Fruit fly (Drosophila melanogaster) whole organism, embryonic: ENCODE data around the gene CG33110.

Experiments
- Atf6 ChIP-seq: fragments of 200-800 bp; sonication (Bioruptor generic); IDR thresholded peaks from 2 replicates; pipeline ENCODE4 v1.3.6; 2022; ENCODE audit warnings: missing biosample characterization, missing genetic modification characterization
- Bteb2 ChIP-seq: fragments of 200-800 bp; sonication (Bioruptor generic); optimal IDR thresholded peaks from 2 replicates; lab custom pipeline; 2016; ENCODE audit warnings: missing biosample characterization, missing genetic modification characterization
- C15 ChIP-seq: fragments of 200-800 bp; sonication (Bioruptor generic); IDR thresholded peaks from 3 replicates; pipeline ENCODE4 v1.3.6; 2022; ENCODE audit warnings: missing biosample characterization, missing genetic modification characterization
- CG10321 ChIP-seq: fragments of 200-800 bp; sonication (Bioruptor generic); IDR thresholded peaks from 2 replicates; pipeline ENCODE4 v1.3.6; 2022; ENCODE audit warnings: missing biosample characterization, missing genetic modification characterization
- CG10431 ChIP-seq: fragments of 200-800 bp; sonication (Bioruptor generic); optimal IDR thresholded peaks from 3 replicates; lab custom pipeline; 2018; ENCODE audit warnings: missing biosample characterization, mild to moderate bottlenecking, missing genetic modification characterization
- CG12219 ChIP-seq: fragments of 200-800 bp; sonication (Bioruptor generic); optimal IDR thresholded peaks from 3 replicates; lab custom pipeline; 2018; ENCODE audit warnings: missing biosample characterization, mild to moderate bottlenecking, missing genetic modification characterization
- CG12942 ChIP-seq: fragments of 200-800 bp; sonication (Bioruptor generic); optimal IDR thresholded peaks from 3 replicates; lab custom pipeline; 2016; ENCODE audit warnings: missing biosample characterization, missing genetic modification characterization
- CG13624 ChIP-seq: fragments of 200-800 bp; sonication (Bioruptor generic); optimal IDR thresholded peaks from 2 replicates; lab custom pipeline; 2016; ENCODE audit warnings: missing biosample characterization, missing genetic modification characterization
- CG14050 ChIP-seq: fragments of 200-800 bp; sonication (Bioruptor generic); IDR thresholded peaks from 3 replicates; pipeline ENCODE4 v1.3.6; 2022; ENCODE audit warnings: missing biosample characterization, missing genetic modification characterization
- CG15269 ChIP-seq: fragments of 200-800 bp; sonication (Bioruptor generic); optimal IDR thresholded peaks from 2 replicates; lab custom pipeline; 2018; ENCODE audit warnings: missing biosample characterization, mild to moderate bottlenecking, missing genetic modification characterization, moderate library complexity
- CG1529 ChIP-seq: fragments of 200-800 bp; sonication (Bioruptor generic); optimal IDR thresholded peaks from 3 replicates; lab custom pipeline; 2018; ENCODE audit warnings: missing biosample characterization, missing genetic modification characterization
- CG2712 ChIP-seq: fragments of 200-800 bp; optimal IDR thresholded peaks from 3 replicates; lab custom pipeline; 2019; ENCODE audit warnings: missing biosample characterization, mild to moderate bottlenecking, missing genetic modification characterization, moderate library complexity
- CG32532 ChIP-seq: fragments of 200-800 bp; sonication (Bioruptor generic); IDR thresholded peaks from 2 replicates; pipeline ENCODE4 v1.3.6; 2022; ENCODE audit warnings: missing biosample characterization, missing genetic modification characterization
- CG34376 ChIP-seq: fragments of 200-800 bp; sonication (Bioruptor generic); optimal IDR thresholded peaks from 2 replicates; lab custom pipeline; 2018; ENCODE audit warnings: missing biosample characterization, mild to moderate bottlenecking, missing genetic modification characterization
- CG3838 ChIP-seq: fragments of 200-800 bp; sonication (Bioruptor generic); optimal IDR thresholded peaks from 3 replicates; lab custom pipeline; 2016; ENCODE audit warnings: missing biosample characterization, missing genetic modification characterization
- CG4424 ChIP-seq: fragments of 200-800 bp; sonication (Bioruptor generic); optimal IDR thresholded peaks from 3 replicates; lab custom pipeline; 2016; ENCODE audit warnings: missing biosample characterization, missing genetic modification characterization
- CG4707 ChIP-seq: fragments of 200-800 bp; sonication (Bioruptor generic); optimal IDR thresholded peaks from 2 replicates; lab custom pipeline; 2018; ENCODE audit warnings: missing biosample characterization, mild to moderate bottlenecking, missing genetic modification characterization, moderate library complexity
- CG5953 ChIP-seq: fragments of 200-800 bp; sonication (Bioruptor generic); IDR thresholded peaks from 2 replicates; pipeline ENCODE4 v1.3.6; 2022; ENCODE audit warnings: missing biosample characterization, missing genetic modification characterization
- CG6254 ChIP-seq: fragments of 200-800 bp; sonication (Bioruptor generic); optimal IDR thresholded peaks from 3 replicates; lab custom pipeline; 2017; ENCODE audit warnings: mild to moderate bottlenecking, missing biosample characterization, missing genetic modification reagents, missing genetic modification characterization
- CG8359 ChIP-seq: fragments of 200-800 bp; sonication (Bioruptor generic); optimal IDR thresholded peaks from 2 replicates; lab custom pipeline; 2017; ENCODE audit warnings: missing biosample characterization, mild to moderate bottlenecking, missing genetic modification characterization, borderline replicate concordance
- CG8765 ChIP-seq: fragments of 200-800 bp; sonication (Bioruptor generic); IDR thresholded peaks from 2 replicates; pipeline ENCODE4 v1.3.6; 2022; ENCODE audit warnings: missing biosample characterization, missing genetic modification characterization
- Camta ChIP-seq: fragments of 200-800 bp; sonication (Bioruptor generic); optimal IDR thresholded peaks from 2 replicates; lab custom pipeline; 2016; ENCODE audit warnings: missing biosample characterization, missing genetic modification characterization
- Dll ChIP-seq: fragments of 200-800 bp; sonication (Bioruptor generic); IDR thresholded peaks from 4 replicates; pipeline ENCODE4 v1.3.6; 2022; ENCODE audit warnings: missing biosample characterization, missing genetic modification characterization; ENCODE audit not compliant: partially characterized antibody
- E2f1 ChIP-seq: fragments of 200-800 bp; sonication (Bioruptor generic); IDR thresholded peaks from 2 replicates; pipeline ENCODE4 v1.3.6; 2022; ENCODE audit warnings: missing biosample characterization, missing genetic modification characterization
- GATAe ChIP-seq: fragments of 200-800 bp; sonication (Bioruptor generic); conservative IDR thresholded peaks from 2 replicates; pipeline ENCODE4 v1.3.6; 2022; ENCODE audit warnings: missing biosample characterization, missing genetic modification characterization
- Hr3 ChIP-seq: fragments of 200-800 bp; sonication (Bioruptor generic); optimal IDR thresholded peaks from 3 replicates; lab custom pipeline; 2016; ENCODE audit warnings: missing biosample characterization, missing genetic modification characterization
- Myb ChIP-seq: fragments of 200-800 bp; sonication (Bioruptor generic); optimal IDR thresholded peaks from 2 replicates; lab custom pipeline; 2016; ENCODE audit warnings: missing biosample characterization, missing genetic modification characterization
- Pdp1 ChIP-seq, 2 experiments: fragments of 200-800 bp; sonication (Bioruptor generic); optimal IDR thresholded peaks; 3 replicates each; lab custom pipeline; 2016; ENCODE audit warnings: missing biosample characterization in 2 of 2, missing genetic modification characterization in 2 of 2, mild to moderate bottlenecking in 1 of 2, moderate library complexity in 1 of 2
- Rfx ChIP-seq: fragments of 200-800 bp; sonication (Bioruptor generic); IDR thresholded peaks from 2 replicates; pipeline ENCODE4 v1.3.6; 2022; ENCODE audit warnings: missing biosample characterization, missing genetic modification characterization
- Side ChIP-seq: fragments of 200-800 bp; sonication (Bioruptor generic); optimal IDR thresholded peaks from 2 replicates; lab custom pipeline; 2016; ENCODE audit warnings: missing biosample characterization, missing genetic modification characterization
- Six4 ChIP-seq: fragments of 200-800 bp; sonication (Bioruptor generic); optimal IDR thresholded peaks from 2 replicates; lab custom pipeline; 2016; ENCODE audit warnings: missing biosample characterization, missing genetic modification characterization
- Spps ChIP-seq: fragments of 200-800 bp; sonication (Bioruptor generic); optimal IDR thresholded peaks from 2 replicates; lab custom pipeline; 2018; ENCODE audit warnings: missing biosample characterization, mild to moderate bottlenecking, missing genetic modification characterization
- TFAM ChIP-seq: fragments of 200-800 bp; sonication (Bioruptor generic); optimal IDR thresholded peaks from 2 replicates; lab custom pipeline; 2017; ENCODE audit warnings: missing biosample characterization, missing genetic modification characterization, inconsistent platforms
- ab ChIP-seq: fragments of 200-800 bp; sonication (Bioruptor generic); optimal IDR thresholded peaks from 2 replicates; lab custom pipeline; 2016; ENCODE audit warnings: missing biosample characterization, missing genetic modification characterization
- ac ChIP-seq: fragments of 200-800 bp; sonication (Bioruptor generic); optimal IDR thresholded peaks from 3 replicates; lab custom pipeline; 2017; ENCODE audit warnings: missing biosample characterization, mild to moderate bottlenecking, missing genetic modification characterization
- bbx ChIP-seq: fragments of 200-800 bp; sonication (Bioruptor generic); IDR thresholded peaks from 2 replicates; pipeline ENCODE4 v1.3.6; 2022; ENCODE audit warnings: missing biosample characterization, missing genetic modification characterization; ENCODE audit not compliant: partially characterized antibody
- chn ChIP-seq: fragments of 200-800 bp; sonication (Bioruptor generic); optimal IDR thresholded peaks from 2 replicates; lab custom pipeline; 2016; ENCODE audit warnings: missing biosample characterization, missing genetic modification characterization
- cwo ChIP-seq: fragments of 200-800 bp; sonication (Bioruptor generic); optimal IDR thresholded peaks from 3 replicates; lab custom pipeline; 2017; ENCODE audit warnings: missing biosample characterization, missing genetic modification characterization, mild to moderate bottlenecking, moderate library complexity, missing genetic modification reagents
- dimm ChIP-seq: fragments of 200-800 bp; sonication (Bioruptor generic); IDR thresholded peaks from 2 replicates; pipeline ENCODE4 v1.3.6; 2022; ENCODE audit warnings: missing biosample characterization, missing genetic modification characterization
- eve ChIP-seq, 2 experiments: fragments of >200 bp; optimal IDR thresholded peaks; 2 replicates each; lab custom pipeline; 2017; ENCODE audit warnings: missing biosample characterization in 2 of 2, missing genetic modification characterization in 2 of 2
- fd102C ChIP-seq: fragments of 200-800 bp; sonication (Bioruptor generic); optimal IDR thresholded peaks from 2 replicates; lab custom pipeline; 2018; ENCODE audit warnings: missing biosample characterization, mild to moderate bottlenecking, missing genetic modification characterization, moderate library complexity
- fru ChIP-seq: fragments of >200 bp; optimal IDR thresholded peaks from 2 replicates; lab custom pipeline; 2017
- hth ChIP-seq: fragments of >200 bp; optimal IDR thresholded peaks from 2 replicates; lab custom pipeline; 2017; ENCODE audit warnings: inconsistent platforms
- klu ChIP-seq: fragments of 200-800 bp; sonication (Bioruptor generic); IDR thresholded peaks from 2 replicates; pipeline ENCODE4 v1.3.6; 2022; ENCODE audit warnings: missing biosample characterization, missing genetic modification characterization
- mirr ChIP-seq: fragments of 200-800 bp; sonication (Bioruptor generic); optimal IDR thresholded peaks from 3 replicates; lab custom pipeline; 2018; ENCODE audit warnings: missing biosample characterization, mild to moderate bottlenecking, missing genetic modification characterization
- nom ChIP-seq: fragments of 200-800 bp; sonication (Bioruptor generic); optimal IDR thresholded peaks from 2 replicates; lab custom pipeline; 2017; ENCODE audit warnings: missing biosample characterization, missing genetic modification characterization, mild to moderate bottlenecking, moderate library complexity, missing genetic modification reagents
- pfk ChIP-seq: fragments of 200-800 bp; sonication (Bioruptor generic); optimal IDR thresholded peaks from 2 replicates; lab custom pipeline; 2018; ENCODE audit warnings: missing biosample characterization, mild to moderate bottlenecking, missing genetic modification characterization, moderate library complexity
- rib ChIP-seq: fragments of 200-800 bp; sonication (Bioruptor generic); IDR thresholded peaks from 2 replicates; pipeline ENCODE4 v1.3.6; 2022; ENCODE audit warnings: missing biosample characterization, missing genetic modification characterization
- ro ChIP-seq: fragments of 200-800 bp; sonication (Bioruptor generic); IDR thresholded peaks from 2 replicates; pipeline ENCODE4 v1.3.6; 2022; ENCODE audit warnings: missing biosample characterization, missing genetic modification characterization
- sima ChIP-seq: fragments of 200-800 bp; sonication (Bioruptor generic); optimal IDR thresholded peaks from 2 replicates; lab custom pipeline; 2016; ENCODE audit warnings: missing biosample characterization, missing genetic modification characterization
- trem ChIP-seq: fragments of 200-800 bp; optimal IDR thresholded peaks from 3 replicates; lab custom pipeline; 2019; ENCODE audit warnings: missing biosample characterization, mild to moderate bottlenecking, missing genetic modification characterization, moderate library complexity
- vfl ChIP-seq: fragments of 200-800 bp; sonication (Bioruptor generic); optimal IDR thresholded peaks from 2 replicates; lab custom pipeline; 2016; ENCODE audit warnings: missing biosample characterization, missing genetic modification characterization
- vnd ChIP-seq: fragments of 200-800 bp; sonication (Bioruptor generic); IDR thresholded peaks from 3 replicates; pipeline ENCODE4 v1.3.6; 2022; ENCODE audit warnings: missing biosample characterization, missing genetic modification characterization; ENCODE audit not compliant: partially characterized antibody

CG33110 gene

DNA sequence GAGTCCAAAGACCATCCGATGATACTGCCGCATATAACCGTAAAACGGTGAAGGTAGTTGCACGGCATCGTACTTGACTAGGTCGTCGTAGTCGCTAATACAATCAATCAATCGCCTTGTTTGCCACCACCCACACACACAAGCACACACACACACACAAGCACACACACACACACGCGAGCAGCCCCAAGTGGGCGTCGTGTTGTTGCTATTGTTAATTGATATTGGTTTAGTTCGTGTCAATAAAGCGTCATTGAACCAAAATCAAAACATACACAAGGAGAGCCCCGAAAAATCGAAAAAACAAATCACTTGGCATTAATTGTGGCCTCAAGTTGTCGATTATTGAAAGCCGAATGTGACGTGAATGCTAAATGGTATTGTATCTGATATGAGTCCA is 26.5 kb downstream of the CG33110 start (continued):
- TF ChIP-seq fru (no peak), CG4707 (GFP tag; lab: Kevin White, UChicago) (peak; percentile 40), CG5953 (GFP tag; lab: Robert Waterston, UW) (no peak), vfl (no peak), C15 (GFP tag; lab: Robert Waterston, UW) (no peak), CG4424 (GFP tag; lab: Kevin White, UChicago) (no peak), ro (no peak), CG15269 (peak; percentile 33), Atf6 (peak; percentile 78), bbx (GFP tag; lab: Robert Waterston, UW) (no peak), CG10321 (GFP tag; lab: Robert Waterston, UW) (0 out of 2 replicates have a peak, but pooled peaks have one; percentile 10), pfk (GFP tag; lab: Kevin White, UChicago) (peak; percentile 18), ab (GFP tag; lab: Kevin White, UChicago) (no peak), eve (GFP tag; optimal IDR thresholded peaks at IDR 0.05; lab: Kevin White, UChicago) (no peak), Myb (GFP tag; lab: Kevin White, UChicago) (no peak), CG2712 (peak; percentile 7), Spps (no peak), CG32532 (GFP tag; lab: Robert Waterston, UW) (no peak), Pdp1 (GFP tag; optimal IDR thresholded peaks at IDR 0.05; lab: Kevin White, UChicago) (peak; percentile 15 to 38), CG1529 (peak; percentile 36), Bteb2 (no peak), CG10431 (GFP tag; lab: Kevin White, UChicago) (no peak), TFAM (GFP tag; lab: Kevin White, UChicago) (no peak), cwo (no peak), chn (GFP tag; lab: Kevin White, UChicago) (no peak), nom (GFP tag; lab: Kevin White, UChicago) (no peak), sima (GFP tag; lab: Kevin White, UChicago) (no peak), CG13624 (no peak), Camta (GFP tag; lab: Kevin White, UChicago) (peak; percentile 31), E2f1 (no peak), Six4 (GFP tag; lab: Kevin White, UChicago) (no peak), CG14050 (0 out of 3 replicates have a peak, but pooled peaks have one; percentile 23), Hr3 (GFP tag; lab: Kevin White, UChicago) (no peak), GATAe (GFP tag; lab: Robert Waterston, UW) (no peak), CG12942 (GFP tag; lab: Kevin White, UChicago) (peak; percentile 42), dimm (no peak), trem (tag; lab: Kevin White, UChicago) (no peak), hth (lab: Kevin White, UChicago) (no peak), mirr (GFP tag; lab: Kevin White, UChicago) (peak; percentile 79), Dll (GFP tag; lab: Robert Waterston, UW) (no peak), CG3838 (GFP tag; lab: Kevin White, UChicago) (peak; percentile 10), CG34376 (GFP tag; lab: Kevin White, UChicago) (peak; percentile 33), CG12219 (GFP tag; lab: Kevin White, UChicago) (peak; percentile 39), fd102C (no peak), Rfx (GFP tag; lab: Robert Waterston, UW) (no peak), Side (GFP tag; lab: Kevin White, UChicago) (peak; percentile 32), klu (GFP tag; lab: Robert Waterston, UW) (no peak), CG8765 (GFP tag; lab: Robert Waterston, UW) (no peak), CG6254 (peak; percentile 26), rib (GFP tag; lab: Robert Waterston, UW) (no peak), vnd (GFP tag; lab: Robert Waterston, UW) (no peak), CG8359 (GFP tag; lab: Kevin White, UChicago) (peak; percentile 27), ac (no peak)
